Worm (Caenorhabditis elegans): Measurements from ENCODE around the gene dlg-1.

DNA sequence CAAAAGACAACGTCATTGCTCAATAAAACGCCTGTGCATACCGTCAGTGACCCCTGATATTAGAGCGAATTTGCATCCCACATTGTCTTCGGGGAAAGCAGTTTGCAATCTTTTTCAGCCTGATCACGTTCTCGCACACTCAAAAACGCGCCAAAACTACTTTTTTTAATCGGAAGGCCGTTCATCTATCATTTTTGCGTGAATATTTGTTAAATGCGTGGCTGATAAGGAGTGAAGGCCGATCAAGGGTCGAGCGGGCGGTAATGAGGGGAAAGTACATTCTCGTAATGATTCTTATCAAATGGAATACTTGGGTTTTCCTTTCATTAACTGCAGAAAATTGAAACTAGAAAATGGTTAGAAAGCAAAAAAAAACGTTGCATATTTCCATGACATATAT is 44.8 kb downstream of the dlg-1 start:
- TF ChIP-seq ceh-43 (GFP tag; optimal IDR thresholded peaks at IDR 0.05): no peak
- no peak for TF ChIP-seq ztf-11 (tag; optimal IDR thresholded peaks at IDR 0.05)
- TF ChIP-seq lsy-2 (tag; optimal IDR thresholded peaks at IDR 0.05): no peak
- TF ChIP-seq nhr-237 (tag; optimal IDR thresholded peaks at IDR 0.05): no peak
- TF ChIP-seq unc-62 (GFP tag; optimal IDR thresholded peaks at IDR 0.05): no peak

All from whole organism, mixed stage, embryonic.